Worm (Caenorhabditis elegans): Measurements from ENCODE around the gene col-91.
A peak's percentile ranks its signal among the peaks of the same experiment; 100 is the strongest.

col-91 gene

ce11 chrIII:8240247-8240646, 23.2 kb downstream of the col-91 start:
- peak; percentile 12 for TF ChIP-seq nhr-20 (tag; optimal IDR thresholded peaks at IDR 0.05)
- no peak for TF ChIP-seq efl-3 (GFP tag; optimal IDR thresholded peaks at IDR 0.05)

- no peak for TF ChIP-seq lin-14 (GFP tag; optimal IDR thresholded peaks at IDR 0.05)
- TF ChIP-seq efl-1 (optimal IDR thresholded peaks at IDR 0.05), result no peak
- TF ChIP-seq efl-1 (GFP tag; optimal IDR thresholded peaks at IDR 0.05 in 1 of 2), result peak in 1 of 2 experiments; percentile 69
These were observed 24.1 kb downstream of the col-91 start, which contains the start of gene tsp-1 for ce11 chrIII:8239325-8239724. Gene tsp-1, minus strand, starts transcription at chrIII:8239423.

ce11 chrIII:8237827-8238226, 25.6 kb downstream of the col-91 start, which contains the start of gene tsp-2:
Gene tsp-2, minus strand, starts transcription at chrIII:8237935.
- TF ChIP-seq elt-2 (tag; optimal IDR thresholded peaks at IDR 0.05) (peak; percentile 47), hlh-4 (tag; optimal IDR thresholded peaks at IDR 0.05) (no peak), ceh-63 (GFP tag; optimal IDR thresholded peaks at IDR 0.05) (no peak)

ce11 chrIII:8235880-8236279, 27.6 kb downstream of the col-91 start, which contains the start of gene C02F5.5:
Gene C02F5.5, plus strand, starts transcription at chrIII:8236180.
- no peak for TF ChIP-seq snu-23 (GFP tag; optimal IDR thresholded peaks at IDR 0.05)
- TF ChIP-seq skn-1 (tag; optimal IDR thresholded peaks at IDR 0.05), result no peak

ce11 chrIII:8235358-8235757, 28.1 kb downstream of the col-91 start, which contains the start of gene C02F5.14:
Gene C02F5.14, minus strand, starts transcription at chrIII:8235514.
- TF ChIP-seq efl-3 (GFP tag; optimal IDR thresholded peaks at IDR 0.05) (no peak), lsy-2 (tag; optimal IDR thresholded peaks at IDR 0.05) (no peak), blmp-1 (tag; optimal IDR thresholded peaks at IDR 0.05) (peak; percentile 95), sup-37 (GFP tag; optimal IDR thresholded peaks at IDR 0.05) (no peak), pag-3 (tag; optimal IDR thresholded peaks at IDR 0.05; ENCODE audit: borderline replicate concordance, insufficient read depth) (no peak), nhr-85 (tag) (peak; percentile 48)

- no peak for TF ChIP-seq nhr-11 (tag; optimal IDR thresholded peaks at IDR 0.05)
- TF ChIP-seq ama-1 (optimal IDR thresholded peaks at IDR 0.05), result peak; percentile 22
- TF ChIP-seq nhr-19 (GFP tag; conservative IDR thresholded peaks at IDR 0.05), result no peak
- no peak for TF ChIP-seq unc-98 (GFP tag; IDR thresholded peaks at IDR 0.05)
- peak in 1 of 2 experiments; percentile 15 for TF ChIP-seq lsy-2 (tag; optimal IDR thresholded peaks at IDR 0.05)
- no peak for TF ChIP-seq fkh-8 (tag; optimal IDR thresholded peaks at IDR 0.05)
- no peak for TF ChIP-seq fos-1 (tag; optimal IDR thresholded peaks at IDR 0.05)
- no peak for TF ChIP-seq nhr-20 (tag; optimal IDR thresholded peaks at IDR 0.05)
- no peak for TF ChIP-seq egl-27 (tag; optimal IDR thresholded peaks at IDR 0.05)
- TF ChIP-seq lin-35 (GFP tag; optimal IDR thresholded peaks at IDR 0.05), result no peak
- no peak for TF ChIP-seq pax-3 (tag; optimal IDR thresholded peaks at IDR 0.05)
- no peak for TF ChIP-seq pqm-1 (tag; optimal IDR thresholded peaks at IDR 0.05)
- peak; percentile 4 for TF ChIP-seq nhr-47 (tag; optimal IDR thresholded peaks at IDR 0.05)
- TF ChIP-seq irx-1 (tag; optimal IDR thresholded peaks at IDR 0.05), result peak; percentile 3
- TF ChIP-seq efl-1 (optimal IDR thresholded peaks at IDR 0.05), result no peak
- peak in 1 of 2 experiments; percentile 90 for TF ChIP-seq efl-1 (GFP tag; optimal IDR thresholded peaks at IDR 0.05 in 1 of 2)
These were observed 30.8 kb downstream of the col-91 start, which contains the start of gene henn-1 for ce11 chrIII:8232634-8233033. Gene henn-1, plus strand, starts transcription at chrIII:8232651.

- TF ChIP-seq nhr-47 (tag; optimal IDR thresholded peaks at IDR 0.05), result peak; percentile 70
- TF ChIP-seq nhr-71 (tag; optimal IDR thresholded peaks at IDR 0.05), result peak; percentile 73
- TF ChIP-seq sox-4 (tag; optimal IDR thresholded peaks at IDR 0.05), result peak; percentile 1
- TF ChIP-seq mab-9 (GFP tag; IDR thresholded peaks at IDR 0.05), result no peak
- TF ChIP-seq ztf-4 (tag; optimal IDR thresholded peaks at IDR 0.05), result peak; percentile 45
- peak; percentile 76 for TF ChIP-seq egl-13 (tag; optimal IDR thresholded peaks at IDR 0.05)
- TF ChIP-seq lin-14 (GFP tag; optimal IDR thresholded peaks at IDR 0.05), result peak; percentile 63
- TF ChIP-seq nhr-20 (tag; optimal IDR thresholded peaks at IDR 0.05), result no peak
- peak; percentile 43 for TF ChIP-seq swsn-7 (tag; optimal IDR thresholded peaks at IDR 0.05)
- TF ChIP-seq C34B4.2 (tag; optimal IDR thresholded peaks at IDR 0.05), result no peak
- TF ChIP-seq fkh-8 (tag; optimal IDR thresholded peaks at IDR 0.05), result peak; percentile 71
- peak; percentile 23 for TF ChIP-seq pax-3 (tag; optimal IDR thresholded peaks at IDR 0.05)
- TF ChIP-seq ets-5 (GFP tag; IDR thresholded peaks at IDR 0.05), result no peak
- TF ChIP-seq nhr-19 (GFP tag; conservative IDR thresholded peaks at IDR 0.05), result no peak
- TF ChIP-seq unc-86 (tag; optimal IDR thresholded peaks at IDR 0.05), result peak; percentile 91
- peak; percentile 92 for TF ChIP-seq dsc-1 (tag; optimal IDR thresholded peaks at IDR 0.05)
- peak; percentile 45 for TF ChIP-seq nhr-11 (tag; optimal IDR thresholded peaks at IDR 0.05)
These were observed 34.0 kb downstream of the col-91 start for ce11 chrIII:8229480-8229879.
